Fruit fly (Drosophila melanogaster): Measurements from ENCODE around the gene ovo.

- TF ChIP-seq pad (GFP tag; optimal IDR thresholded peaks at IDR 0.05) (no peak), CG12768 (GFP tag; optimal IDR thresholded peaks at IDR 0.05) (no peak)
Observed at dm6 chrX:5113091-5113490, 65.0 kb downstream of the ovo start.

Data from whole organism, adult.